Fruit fly (Drosophila melanogaster) whole organism, embryonic: Measurements from ENCODE around the gene CG44044.

Experiments used
- CG17912 ChIP-seq: fragments of 200-800 bp; sonication (Bioruptor generic); optimal IDR thresholded peaks from 2 replicates; lab custom pipeline; 2018; ENCODE audit warnings: missing biosample characterization, mild to moderate bottlenecking, missing genetic modification characterization
- CTCF ChIP-seq: fragments of 200-800 bp; sonication (Bioruptor generic); optimal IDR thresholded peaks from 2 replicates; lab custom pipeline; 2017; ENCODE audit warnings: missing biosample characterization, mild to moderate bottlenecking, missing genetic modification characterization, moderate library complexity
- Chrac-16 ChIP-seq: fragments of 200-800 bp; sonication (Bioruptor generic); optimal IDR thresholded peaks from 3 replicates; lab custom pipeline; 2016; ENCODE audit warnings: missing biosample characterization, missing genetic modification characterization
- ase ChIP-seq: fragments of 200-800 bp; sonication (Bioruptor generic); IDR thresholded peaks from 3 replicates; pipeline ENCODE4 v1.3.6; 2022; ENCODE audit warnings: missing biosample characterization, missing genetic modification characterization
- ind ChIP-seq: fragments of 200-800 bp; sonication (Bioruptor generic); optimal IDR thresholded peaks from 3 replicates; lab custom pipeline; 2016; ENCODE audit warnings: missing biosample characterization, missing genetic modification characterization
- unpg ChIP-seq: fragments of 200-800 bp; sonication (Bioruptor generic); optimal IDR thresholded peaks from 3 replicates; lab custom pipeline; 2018; ENCODE audit warnings: missing biosample characterization, mild to moderate bottlenecking, missing genetic modification characterization, moderate library complexity

dm6 chr3R:16279382-16279932, 42.2 kb upstream of the CG44044 start:
- no peak for TF ChIP-seq Chrac-16
- TF ChIP-seq ind: no peak
- no peak for TF ChIP-seq CG17912 (GFP tag; lab: Kevin White, UChicago)
- no peak for TF ChIP-seq CTCF
- no peak for TF ChIP-seq unpg (GFP tag; lab: Kevin White, UChicago)
- TF ChIP-seq ase (GFP tag; lab: Robert Waterston, UW): no peak
